Worm (Caenorhabditis elegans) whole organism, mixed stage, embryonic: ENCODE measurements around the gene str-240.

Experiments used
- M03D4.4 ChIP-seq: sonication (generic microtip); optimal IDR thresholded peaks from 2 replicates; lab custom pipeline; 2017; ENCODE audit warnings: mild to moderate bottlenecking, missing genetic modification characterization, missing compliant biosample characterization
- bed-3 ChIP-seq: fragments of 200-800 bp; sonication (Bioruptor generic); optimal IDR thresholded peaks from 3 replicates; lab custom pipeline; 2018; ENCODE audit warnings: mild to moderate bottlenecking, missing genetic modification characterization, moderate library complexity, missing compliant biosample characterization
- blmp-1 ChIP-seq: fragments of 150-350 bp; optimal IDR thresholded peaks from 2 replicates; lab custom pipeline; 2014; ENCODE audit warnings: missing biosample characterization, missing genetic modification characterization
- ceh-39 ChIP-seq: fragments of 150-350 bp; optimal IDR thresholded peaks from 2 replicates; lab custom pipeline; 2014; ENCODE audit warnings: missing biosample characterization, missing genetic modification characterization
- ceh-43 ChIP-seq: fragments of 200-800 bp; sonication (Bioruptor generic); optimal IDR thresholded peaks from 2 replicates; lab custom pipeline; 2018; ENCODE audit warnings: mild to moderate bottlenecking, missing genetic modification characterization, moderate library complexity, missing compliant biosample characterization
- ceh-83 ChIP-seq: fragments of 200-800 bp; sonication (Bioruptor generic); optimal IDR thresholded peaks from 2 replicates; lab custom pipeline; 2018; ENCODE audit warnings: mild to moderate bottlenecking, missing genetic modification characterization, missing compliant biosample characterization
- ces-1 ChIP-seq: fragments of 150-350 bp; optimal IDR thresholded peaks from 2 replicates; lab custom pipeline; 2014; ENCODE audit warnings: missing biosample characterization, missing genetic modification reagents, missing genetic modification characterization
- cnd-1 ChIP-seq: fragments of 200-800 bp; sonication (Bioruptor generic); optimal IDR thresholded peaks from 2 replicates; lab custom pipeline; 2018; ENCODE audit warnings: mild to moderate bottlenecking, missing genetic modification characterization, missing compliant biosample characterization
- drap-1 ChIP-seq: fragments of 200-800 bp; sonication (Bioruptor generic); optimal IDR thresholded peaks from 3 replicates; lab custom pipeline; 2018; ENCODE audit warnings: mild to moderate bottlenecking, missing genetic modification characterization, missing compliant biosample characterization
- elt-1 ChIP-seq: sonication (generic microtip); optimal IDR thresholded peaks from 2 replicates; lab custom pipeline; 2017; ENCODE audit warnings: missing genetic modification characterization, mild to moderate bottlenecking, missing compliant biosample characterization, antibody characterized with exemption, moderate library complexity, borderline replicate concordance; ENCODE audit not compliant: insufficient read depth
- elt-3 ChIP-seq: fragments of 150-350 bp; optimal IDR thresholded peaks from 2 replicates; lab custom pipeline; 2014; ENCODE audit warnings: missing biosample characterization, missing genetic modification characterization
- flh-1 ChIP-seq: fragments of 200-800 bp; sonication (Bioruptor generic); optimal IDR thresholded peaks from 2 replicates; lab custom pipeline; 2018; ENCODE audit warnings: mild to moderate bottlenecking, missing genetic modification characterization, moderate library complexity, missing compliant biosample characterization
- ham-2 ChIP-seq: fragments of 200-800 bp; sonication (Bioruptor generic); optimal IDR thresholded peaks from 2 replicates; lab custom pipeline; 2018; ENCODE audit warnings: mild to moderate bottlenecking, missing genetic modification characterization, missing compliant biosample characterization
- hlh-1 ChIP-seq: fragments of 150-350 bp; optimal IDR thresholded peaks from 2 replicates; lab custom pipeline; 2014; ENCODE audit warnings: missing biosample characterization, missing genetic modification reagents, missing genetic modification characterization
- lin-13 ChIP-seq: fragments of 150-350 bp; optimal IDR thresholded peaks from 2 replicates; lab custom pipeline; 2014; ENCODE audit warnings: missing biosample characterization, missing genetic modification characterization
- lin-32 ChIP-seq: fragments of 200-800 bp; sonication (Bioruptor generic); optimal IDR thresholded peaks from 2 replicates; lab custom pipeline; 2018; ENCODE audit warnings: mild to moderate bottlenecking, missing genetic modification characterization, missing compliant biosample characterization
- lsy-2 ChIP-seq: fragments of 150-350 bp; optimal IDR thresholded peaks from 2 replicates; lab custom pipeline; 2014; ENCODE audit warnings: missing biosample characterization, missing genetic modification characterization
- mab-5 ChIP-seq: fragments of 150-350 bp; optimal IDR thresholded peaks from 2 replicates; lab custom pipeline; 2014; ENCODE audit warnings: missing biosample characterization, missing genetic modification characterization
- mep-1 ChIP-seq: fragments of 150-350 bp; optimal IDR thresholded peaks from 2 replicates; lab custom pipeline; 2017; ENCODE audit warnings: missing biosample characterization, missing genetic modification reagents, missing genetic modification characterization, inconsistent platforms
- mls-2 ChIP-seq: sonication (generic microtip); optimal IDR thresholded peaks from 2 replicates; lab custom pipeline; 2016; ENCODE audit warnings: mild to moderate bottlenecking, missing genetic modification characterization, moderate library complexity, missing compliant biosample characterization
- nhr-12 ChIP-seq: fragments of 150-350 bp; optimal IDR thresholded peaks from 2 replicates; lab custom pipeline; 2014; ENCODE audit warnings: missing biosample characterization, missing genetic modification characterization
- nhr-2 ChIP-seq: fragments of 150-350 bp; optimal IDR thresholded peaks from 2 replicates; lab custom pipeline; 2014; ENCODE audit warnings: missing biosample characterization, missing genetic modification characterization
- nhr-237 ChIP-seq: fragments of 150-350 bp; optimal IDR thresholded peaks from 2 replicates; lab custom pipeline; 2014; ENCODE audit warnings: missing biosample characterization, missing genetic modification characterization
- nhr-28 ChIP-seq: fragments of 150-350 bp; optimal IDR thresholded peaks from 2 replicates; lab custom pipeline; 2014; ENCODE audit warnings: missing biosample characterization, missing genetic modification characterization
- nhr-76 ChIP-seq: sonication (generic microtip); optimal IDR thresholded peaks from 2 replicates; lab custom pipeline; 2017; ENCODE audit warnings: missing biosample characterization, missing genetic modification characterization
- pha-4 ChIP-seq: fragments of 150-350 bp; optimal IDR thresholded peaks from 2 replicates; lab custom pipeline; 2018; ENCODE audit warnings: missing biosample characterization, missing genetic modification reagents, missing genetic modification characterization
- sem-2 ChIP-seq: fragments of 200-800 bp; sonication (Bioruptor generic); optimal IDR thresholded peaks from 2 replicates; lab custom pipeline; 2018; ENCODE audit warnings: mild to moderate bottlenecking, missing genetic modification characterization, missing compliant biosample characterization
- snpc-4 ChIP-seq: fragments of 150-350 bp; optimal IDR thresholded peaks from 2 replicates; lab custom pipeline; 2014; ENCODE audit warnings: missing biosample characterization, missing genetic modification characterization
- sptf-1 ChIP-seq: sonication (generic microtip); optimal IDR thresholded peaks from 2 replicates; lab custom pipeline; 2017; ENCODE audit warnings: mild to moderate bottlenecking, missing genetic modification characterization, moderate library complexity, missing compliant biosample characterization
- tbx-8 ChIP-seq: fragments of 200-800 bp; sonication (Bioruptor generic); optimal IDR thresholded peaks from 2 replicates; lab custom pipeline; 2018; ENCODE audit warnings: mild to moderate bottlenecking, missing genetic modification characterization, moderate library complexity, missing compliant biosample characterization
- unc-120 ChIP-seq: sonication (generic microtip); optimal IDR thresholded peaks from 2 replicates; lab custom pipeline; 2017; ENCODE audit warnings: missing genetic modification characterization, missing compliant biosample characterization; ENCODE audit not compliant: poor library complexity, severe bottlenecking
- unc-39 ChIP-seq: fragments of 150-350 bp; optimal IDR thresholded peaks from 2 replicates; lab custom pipeline; 2014; ENCODE audit warnings: missing biosample characterization, missing genetic modification characterization
- unc-62 ChIP-seq: fragments of 150-350 bp; optimal IDR thresholded peaks from 2 replicates; lab custom pipeline; 2014; ENCODE audit warnings: missing biosample characterization, missing genetic modification reagents, missing genetic modification characterization
- zip-8 ChIP-seq: fragments of 150-350 bp; optimal IDR thresholded peaks from 2 replicates; lab custom pipeline; 2014; ENCODE audit warnings: missing biosample characterization, missing genetic modification characterization
- ztf-11 ChIP-seq: fragments of 150-350 bp; optimal IDR thresholded peaks from 2 replicates; lab custom pipeline; 2014; ENCODE audit warnings: missing biosample characterization, missing genetic modification characterization

The str-240 gene

DNA sequence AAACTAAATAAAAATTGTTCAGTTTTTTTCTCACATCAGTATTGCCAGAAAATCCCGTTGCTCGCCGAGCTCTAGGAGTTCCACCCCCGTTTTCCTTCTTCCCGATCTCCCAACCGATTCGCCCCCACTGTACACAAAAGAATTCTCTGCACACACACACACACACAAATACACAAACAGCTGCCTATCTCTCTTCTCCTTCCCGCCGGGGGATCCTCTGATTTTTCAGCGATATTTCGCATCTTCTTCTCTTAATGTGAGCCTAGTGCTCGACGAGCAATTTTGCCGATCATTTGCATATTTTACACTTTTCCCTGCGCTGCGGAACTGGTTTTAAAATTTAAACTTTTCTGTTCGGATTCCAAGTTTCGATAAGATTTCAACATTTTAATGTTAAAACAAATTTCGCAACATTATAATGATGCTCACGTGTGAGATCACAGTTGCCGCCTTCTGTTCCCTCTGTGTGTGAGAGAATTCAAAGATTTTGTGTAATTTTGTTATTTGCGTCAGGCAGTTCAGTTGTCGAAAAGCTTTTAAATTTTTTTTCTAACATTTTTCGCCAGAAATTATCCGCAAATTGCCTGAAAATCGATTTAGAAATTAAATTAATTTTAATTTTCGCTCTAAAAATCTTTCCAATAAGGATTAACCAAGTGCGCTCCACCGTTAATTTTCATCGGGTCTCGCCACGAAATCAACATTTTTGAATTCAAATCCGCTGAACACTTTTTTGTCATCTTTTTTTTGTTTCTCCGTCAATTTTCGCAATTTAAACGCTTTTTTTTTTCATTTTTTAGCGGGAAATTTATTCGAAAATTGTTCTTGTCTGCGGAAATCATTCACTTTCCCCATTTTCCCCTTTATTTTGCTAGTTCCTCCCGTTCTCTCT is 50.4 kb downstream of the str-240 start:
- TF ChIP-seq unc-62 (GFP tag; lab: Kevin White, UChicago) = peak; percentile 23
- no peak for TF ChIP-seq M03D4.4
- TF ChIP-seq unc-39 (tag; lab: Kevin White, UChicago) = no peak
- no peak for TF ChIP-seq ztf-11 (tag; lab: Kevin White, UChicago)
- no peak for TF ChIP-seq ceh-83
- no peak for TF ChIP-seq bed-3 (GFP tag; lab: Kevin White, UChicago)
- TF ChIP-seq ceh-39 (tag; lab: Kevin White, UChicago) = no peak
- no peak for TF ChIP-seq snpc-4 (tag; lab: Kevin White, UChicago)
- TF ChIP-seq unc-120 = peak; percentile 64
- TF ChIP-seq nhr-237 (tag; lab: Kevin White, UChicago) = peak; percentile 10
- no peak for TF ChIP-seq blmp-1
- no peak for TF ChIP-seq mls-2 (tag; lab: Kevin White, UChicago)
- TF ChIP-seq mab-5 (tag; lab: Kevin White, UChicago) = no peak
- TF ChIP-seq ces-1 = peak; percentile 80
- no peak for TF ChIP-seq lin-13 (tag; lab: Kevin White, UChicago)
- TF ChIP-seq pha-4 (tag; lab: Kevin White, UChicago) = peak; percentile 32
- no peak for TF ChIP-seq zip-8 (tag; lab: Kevin White, UChicago)
- TF ChIP-seq hlh-1 (tag; lab: Kevin White, UChicago) = peak; percentile 95
- TF ChIP-seq ham-2 (GFP tag; lab: Kevin White, UChicago) = no peak
- no peak for TF ChIP-seq sptf-1 (tag; lab: Kevin White, UChicago)
- TF ChIP-seq ceh-43 = no peak
- no peak for TF ChIP-seq flh-1
- peak; percentile 64 for TF ChIP-seq mep-1 (tag; lab: Kevin White, UChicago)
- no peak for TF ChIP-seq tbx-8 (GFP tag; lab: Kevin White, UChicago)
- TF ChIP-seq lin-32 (GFP tag; lab: Kevin White, UChicago) = no peak
- no peak for TF ChIP-seq nhr-28 (tag; lab: Kevin White, UChicago)
- no peak for TF ChIP-seq nhr-2 (tag; lab: Kevin White, UChicago)
- TF ChIP-seq nhr-76 = no peak
- TF ChIP-seq drap-1 (GFP tag; lab: Kevin White, UChicago) = no peak
- TF ChIP-seq nhr-12 (tag; lab: Kevin White, UChicago) = no peak
- no peak for TF ChIP-seq elt-1 (tag; lab: Kevin White, UChicago)
- TF ChIP-seq elt-3 = no peak
- no peak for TF ChIP-seq cnd-1
- TF ChIP-seq lsy-2 = peak; percentile 47
- TF ChIP-seq sem-2 (GFP tag; lab: Kevin White, UChicago) = no peak
- TF ChIP-seq, all 35 proteins: peak for 8
